Worm (Caenorhabditis elegans) whole organism, L4 larva: Measurements from ENCODE around the gene ZK185.5.

Experiments used
- F10B5.3 ChIP-seq: sonication (generic microtip); optimal IDR thresholded peaks from 2 replicates; lab custom pipeline; 2016; ENCODE audit warnings: mild to moderate bottlenecking, missing genetic modification characterization, missing compliant biosample characterization
- F49E8.2 ChIP-seq: sonication (generic microtip); optimal IDR thresholded peaks from 2 replicates; lab custom pipeline; 2016; ENCODE audit warnings: missing compliant biosample characterization, mild to moderate bottlenecking, missing genetic modification characterization, borderline replicate concordance
- T26A8.4 ChIP-seq: fragments of 200-800 bp; sonication (Bioruptor generic); IDR thresholded peaks from 2 replicates; pipeline ENCODE4 v1.3.6; 2022; ENCODE audit warnings: missing genetic modification characterization, missing compliant biosample characterization
- ZK546.5 ChIP-seq, 2 experiments: sonication (generic microtip); optimal IDR thresholded peaks; 2 replicates each; lab custom pipeline; 2017; ENCODE audit warnings: missing biosample characterization in 2 of 2, missing genetic modification characterization in 2 of 2
- aha-1 ChIP-seq: fragments of 150-350 bp; peaks from one replicate; lab custom pipeline; 2014; ENCODE audit warnings: missing biosample characterization, missing genetic modification characterization
- arid-1 ChIP-seq: fragments of 200-800 bp; sonication (Bioruptor generic); conservative IDR thresholded peaks from 2 replicates; pipeline ENCODE4 v1.3.6; 2022; ENCODE audit warnings: missing genetic modification reagents, missing genetic modification characterization, missing compliant biosample characterization
- ceh-20 ChIP-seq: fragments of 200-800 bp; sonication (Bioruptor generic); IDR thresholded peaks from 2 replicates; pipeline ENCODE4 v1.3.6; 2022; ENCODE audit warnings: missing genetic modification reagents, missing genetic modification characterization, missing compliant biosample characterization
- ces-1 ChIP-seq: fragments of 150-350 bp; sonication (generic microtip); optimal IDR thresholded peaks from 4 replicates; lab custom pipeline; 2014; ENCODE audit warnings: missing biosample characterization, missing genetic modification reagents, missing genetic modification characterization
- cey-2 ChIP-seq: sonication (generic microtip); optimal IDR thresholded peaks from 3 replicates; lab custom pipeline; 2017; ENCODE audit warnings: missing genetic modification characterization, mild to moderate bottlenecking, missing compliant biosample characterization, antibody characterized with exemption, borderline replicate concordance; ENCODE audit not compliant: insufficient read depth
- ctbp-1 ChIP-seq: fragments of 200-800 bp; sonication (Bioruptor generic); IDR thresholded peaks from 2 replicates; pipeline ENCODE4 v1.3.6; 2022; ENCODE audit warnings: missing genetic modification reagents, missing genetic modification characterization, missing compliant biosample characterization
- daf-16 ChIP-seq, 3 experiments: sonication (generic microtip); optimal IDR thresholded peaks; 2 replicates each; lab custom pipeline; 2016 to 2017; ENCODE audit warnings: missing genetic modification characterization in 3 of 3, missing genetic modification reagents in 3 of 3, mild to moderate bottlenecking in 2 of 3, missing compliant biosample characterization in 2 of 3, missing biosample characterization in 1 of 3, moderate library complexity in 1 of 3
- daf-19 ChIP-seq: fragments of 200-800 bp; sonication (Bioruptor generic); conservative IDR thresholded peaks from 2 replicates; pipeline ENCODE4 v1.3.6; 2022; ENCODE audit warnings: missing genetic modification characterization, missing compliant biosample characterization
- daf-8 ChIP-seq: fragments of 200-800 bp; sonication (Bioruptor generic); IDR thresholded peaks from 2 replicates; pipeline ENCODE4 v1.3.6; 2022; ENCODE audit warnings: missing genetic modification characterization, missing compliant biosample characterization
- dmd-9 ChIP-seq: fragments of 200-800 bp; sonication (Bioruptor generic); IDR thresholded peaks from 2 replicates; pipeline ENCODE4 v1.3.6; 2022; ENCODE audit warnings: missing genetic modification reagents, missing genetic modification characterization, missing compliant biosample characterization
- dpl-1 ChIP-seq: fragments of 150-350 bp; optimal IDR thresholded peaks from 2 replicates; lab custom pipeline; 2014; ENCODE audit warnings: missing biosample characterization, missing genetic modification reagents, missing genetic modification characterization
- duxl-1 ChIP-seq: sonication (generic microtip); optimal IDR thresholded peaks from 2 replicates; lab custom pipeline; 2016; ENCODE audit warnings: mild to moderate bottlenecking, missing genetic modification characterization, moderate library complexity, missing compliant biosample characterization; ENCODE audit not compliant: poor library complexity
- egl-43 ChIP-seq: fragments of 200-800 bp; sonication (Bioruptor generic); IDR thresholded peaks from 2 replicates; pipeline ENCODE4 v1.3.6; 2022; ENCODE audit warnings: missing genetic modification reagents, missing genetic modification characterization, missing compliant biosample characterization
- fkh-10 ChIP-seq: fragments of 150-350 bp; optimal IDR thresholded peaks from 2 replicates; lab custom pipeline; 2014; ENCODE audit warnings: missing biosample characterization, missing genetic modification reagents, missing genetic modification characterization
- hif-1 ChIP-seq, 2 experiments: sonication (generic microtip); optimal IDR thresholded peaks; 2 replicates each; lab custom pipeline; 2016 to 2017; ENCODE audit warnings: missing compliant biosample characterization in 2 of 2, missing genetic modification characterization in 2 of 2, missing genetic modification reagents in 2 of 2, missing genotype in 2 of 2, mild to moderate bottlenecking in 1 of 2
- hlh-30 ChIP-seq: sonication (generic microtip); optimal IDR thresholded peaks from 2 replicates; lab custom pipeline; 2017; ENCODE audit warnings: antibody characterized with exemption, mild to moderate bottlenecking, missing genetic modification characterization, missing compliant biosample characterization; ENCODE audit not compliant: insufficient read depth
- hmg-1.1 ChIP-seq: fragments of 200-800 bp; sonication (Bioruptor generic); IDR thresholded peaks from 2 replicates; pipeline ENCODE4 v1.3.6; 2022; ENCODE audit warnings: missing genetic modification reagents, missing genetic modification characterization, missing compliant biosample characterization
- lin-1 ChIP-seq: fragments of 200-800 bp; sonication (Bioruptor generic); IDR thresholded peaks from 2 replicates; pipeline ENCODE4 v1.3.6; 2022; ENCODE audit warnings: missing genetic modification reagents, missing genetic modification characterization, missing compliant biosample characterization
- lin-13 ChIP-seq: fragments of 150-350 bp; optimal IDR thresholded peaks from 2 replicates; lab custom pipeline; 2014; ENCODE audit warnings: missing biosample characterization, missing genetic modification reagents, missing genetic modification characterization
- lin-15B ChIP-seq: fragments of 150-350 bp; sonication (generic microtip); optimal IDR thresholded peaks from 3 replicates; lab custom pipeline; 2014; ENCODE audit warnings: missing biosample characterization, missing genetic modification characterization
- lsy-2 ChIP-seq, 2 experiments: fragments of 150-350 bp in 1 of 2; sonication (generic microtip) in 1 of 2; optimal IDR thresholded peaks; 2 replicates each; lab custom pipeline; 2014 to 2017; ENCODE audit warnings: missing biosample characterization in 2 of 2, missing genetic modification characterization in 2 of 2
- madf-5 ChIP-seq, 2 experiments: fragments of 200-800 bp; sonication (Bioruptor generic); IDR thresholded peaks; 2 replicates each; pipeline ENCODE4 v1.3.6; 2022; ENCODE audit warnings: missing compliant biosample characterization in 2 of 2, missing genetic modification characterization in 2 of 2
- mdt-29 ChIP-seq: fragments of 200-800 bp; sonication (Bioruptor generic); IDR thresholded peaks from 2 replicates; pipeline ENCODE4 v1.3.6; 2022; ENCODE audit warnings: missing genetic modification reagents, missing genetic modification characterization, missing compliant biosample characterization
- mxl-3 ChIP-seq: fragments of 200-800 bp; sonication (Bioruptor generic); optimal IDR thresholded peaks from 2 replicates; lab custom pipeline; 2018; ENCODE audit warnings: mild to moderate bottlenecking, missing genetic modification characterization, missing compliant biosample characterization
- nhr-28 ChIP-seq: fragments of 150-350 bp; optimal IDR thresholded peaks from 2 replicates; lab custom pipeline; 2014; ENCODE audit warnings: missing biosample characterization, missing genetic modification characterization
- nhr-42 ChIP-seq: fragments of 200-800 bp; sonication (Bioruptor generic); IDR thresholded peaks from 2 replicates; pipeline ENCODE4 v1.3.6; 2022; ENCODE audit warnings: missing genetic modification characterization, missing compliant biosample characterization
- nhr-48 ChIP-seq: sonication (generic microtip); optimal IDR thresholded peaks from 2 replicates; lab custom pipeline; 2016; ENCODE audit warnings: mild to moderate bottlenecking, missing genetic modification characterization, missing compliant biosample characterization
- nhr-6 ChIP-seq: fragments of 150-350 bp; optimal IDR thresholded peaks from 2 replicates; lab custom pipeline; 2014; ENCODE audit warnings: missing biosample characterization, missing genetic modification characterization
- nhr-77 ChIP-seq: fragments of 150-350 bp; optimal IDR thresholded peaks from 2 replicates; lab custom pipeline; 2014; ENCODE audit warnings: missing biosample characterization, missing genetic modification characterization
- pha-4 ChIP-seq, 2 experiments: fragments of 150-350 bp in 1 of 2; fragments of 200-800 bp in 1 of 2; sonication (Bioruptor generic) in 1 of 2; IDR thresholded peaks in 1 of 2; optimal IDR thresholded peaks in 1 of 2; 2 replicates each; pipeline versions ENCODE4 v1.3.6 to Lab custom; 2014 to 2022; ENCODE audit warnings: missing genetic modification characterization in 2 of 2, missing genetic modification reagents in 2 of 2, missing biosample characterization in 1 of 2, missing compliant biosample characterization in 1 of 2
- set-16 ChIP-seq: fragments of 200-800 bp; sonication (Bioruptor generic); IDR thresholded peaks from 2 replicates; pipeline ENCODE4 v1.3.6; 2022; ENCODE audit warnings: missing genetic modification reagents, missing genetic modification characterization, missing compliant biosample characterization
- skn-1 ChIP-seq: fragments of 150-350 bp; optimal IDR thresholded peaks from 2 replicates; lab custom pipeline; 2014; ENCODE audit warnings: missing biosample characterization, missing genetic modification characterization
- snpc-1.2 ChIP-seq: fragments of 200-800 bp; sonication (Bioruptor generic); IDR thresholded peaks from 2 replicates; pipeline ENCODE4 v1.3.6; 2022; ENCODE audit warnings: missing genetic modification reagents, missing genetic modification characterization, missing compliant biosample characterization
- tag-97 ChIP-seq: fragments of 200-800 bp; sonication (Bioruptor generic); IDR thresholded peaks from 2 replicates; pipeline ENCODE4 v1.3.6; 2022; ENCODE audit warnings: missing genetic modification characterization, missing compliant biosample characterization
- unc-62 ChIP-seq, 3 experiments: fragments of 150-350 bp in 1 of 3; sonication (generic microtip); optimal IDR thresholded peaks in 2 of 3; peaks in 1 of 3; 1 replicate in 1 of 3; 2 replicates in 2 of 3; lab custom pipeline; 2014 to 2017; ENCODE audit warnings: missing biosample characterization in 3 of 3, missing genetic modification characterization in 3 of 3, missing genetic modification reagents in 3 of 3, missing genotype in 1 of 3
- zag-1 ChIP-seq: fragments of 150-350 bp; optimal IDR thresholded peaks from 2 replicates; lab custom pipeline; 2014; ENCODE audit warnings: missing biosample characterization, missing genetic modification characterization
- zfp-2 ChIP-seq: sonication (generic microtip); optimal IDR thresholded peaks from 2 replicates; lab custom pipeline; 2016; ENCODE audit warnings: mild to moderate bottlenecking, missing genetic modification characterization, missing compliant biosample characterization
- zip-2 ChIP-seq: fragments of 150-350 bp; optimal IDR thresholded peaks from 2 replicates; lab custom pipeline; 2014; ENCODE audit warnings: missing biosample characterization, missing genetic modification characterization
- ztf-7 ChIP-seq: fragments of 150-350 bp; optimal IDR thresholded peaks from 2 replicates; lab custom pipeline; 2014; ENCODE audit warnings: missing biosample characterization, missing genetic modification characterization

Gene ZK185.5

DNA sequence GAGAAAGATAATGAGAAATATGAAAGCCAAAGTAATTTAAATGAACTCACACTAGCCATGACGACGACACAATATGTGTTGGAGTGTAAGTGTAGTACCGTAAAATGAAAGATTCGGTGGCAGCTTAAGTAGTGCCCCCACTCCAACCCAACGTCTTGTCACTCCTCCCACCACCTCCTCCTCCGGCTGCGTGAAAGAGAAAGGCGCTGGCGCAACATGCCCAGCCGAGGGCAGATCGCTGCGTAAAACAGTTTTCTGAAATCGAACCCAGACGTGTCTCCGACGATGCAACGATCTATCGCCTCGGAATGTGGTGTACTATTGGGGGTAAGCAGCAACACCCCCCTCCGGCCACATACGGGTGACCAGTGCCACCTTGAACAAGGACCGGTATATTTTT lies 28.7 kb downstream of the ZK185.5 start, which contains the start of gene ZK180.5:
Gene ZK180.5 (minus strand): TSS at position 101 of the 400 bp plus-strand sequence.
- TF ChIP-seq cey-2 (tag; lab: Kevin White, UChicago) = no peak
- no peak for TF ChIP-seq daf-16 (GFP tag; optimal IDR thresholded peaks at IDR 0.05; lab: Kevin White, UChicago)
- no peak for TF ChIP-seq daf-16 (tag; optimal IDR thresholded peaks at IDR 0.05; lab: Kevin White, UChicago)
- no peak for TF ChIP-seq lsy-2 (tag; optimal IDR thresholded peaks at IDR 0.05; lab: Kevin White, UChicago)
- no peak for TF ChIP-seq lin-15B (tag; lab: Kevin White, UChicago)
- no peak for TF ChIP-seq lin-1 (GFP tag; lab: Robert Waterston, UW)
- no peak for TF ChIP-seq dmd-9 (GFP tag; lab: Robert Waterston, UW)
- no peak for TF ChIP-seq nhr-77 (tag; lab: Kevin White, UChicago)
- no peak for TF ChIP-seq unc-62 (GFP tag; optimal IDR thresholded peaks at IDR 0.05 in 1 of 2; lab: Kevin White, UChicago)
- no peak for TF ChIP-seq unc-62 (tag; optimal IDR thresholded peaks at IDR 0.05; lab: Kevin White, UChicago)
- no peak for TF ChIP-seq nhr-6 (tag; lab: Kevin White, UChicago)
- no peak for TF ChIP-seq snpc-1.2 (GFP tag; lab: Robert Waterston, UW)
- no peak for TF ChIP-seq tag-97 (GFP tag; lab: Robert Waterston, UW)
- no peak for TF ChIP-seq aha-1 (tag; lab: Kevin White, UChicago)

DNA sequence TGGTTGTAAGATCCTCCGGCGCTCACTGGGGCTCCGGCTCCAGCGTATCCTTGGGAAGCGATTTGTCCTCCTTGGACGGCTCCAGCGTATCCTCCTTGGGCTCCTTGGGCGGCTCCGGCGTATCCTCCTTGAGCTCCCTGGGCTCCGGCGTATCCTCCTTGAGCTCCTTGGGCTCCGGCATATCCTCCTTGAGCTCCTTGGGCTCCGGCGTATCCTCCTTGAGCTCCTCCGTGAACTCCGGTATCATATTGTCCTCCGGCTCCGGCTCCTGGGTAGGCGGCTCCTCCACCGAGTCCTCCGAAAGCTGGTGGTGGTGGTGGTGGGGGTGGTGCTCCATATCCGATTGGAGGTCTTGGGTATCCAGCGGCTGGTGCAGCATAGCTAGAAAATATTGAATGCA lies 29.2 kb downstream of the ZK185.5 start:
- TF ChIP-seq set-16 (peak; percentile 87), unc-62 (GFP tag; optimal IDR thresholded peaks at IDR 0.05 in 1 of 2; lab: Kevin White, UChicago) (peak in 1 of 2 experiments; percentile 42), unc-62 (tag; optimal IDR thresholded peaks at IDR 0.05; lab: Kevin White, UChicago) (no peak), zip-2 (tag; lab: Kevin White, UChicago) (no peak)

DNA sequence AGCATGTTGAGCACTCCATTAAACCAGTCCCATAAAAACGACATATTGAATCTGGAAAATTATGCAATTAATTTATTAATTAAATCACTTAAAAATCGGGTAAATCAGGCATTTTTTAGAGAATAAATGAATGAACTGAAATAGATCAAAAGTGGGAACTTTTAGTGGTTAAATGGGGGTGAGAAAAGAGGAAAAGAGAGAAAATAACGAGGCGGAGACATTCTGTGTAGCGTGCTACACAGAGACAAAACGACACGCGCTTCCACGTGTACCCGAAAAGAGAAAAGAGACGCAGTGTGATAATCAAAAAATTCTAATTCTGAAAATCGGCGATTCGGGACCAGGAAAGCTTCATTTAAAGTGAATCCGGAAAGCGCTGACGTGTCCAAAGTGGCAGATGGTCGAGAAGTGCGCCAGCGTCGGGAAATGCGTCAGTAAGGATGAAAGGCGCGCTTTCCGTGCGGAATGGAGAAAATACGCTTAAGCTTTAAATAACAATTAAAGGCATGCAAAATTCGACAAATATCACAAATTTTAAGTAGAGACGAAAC lies 32.4 kb downstream of the ZK185.5 start, which contains the start of gene sar-1:
Gene sar-1 (minus strand): TSS at position 51 of the 551 bp plus-strand sequence.
- TF ChIP-seq ztf-7 (tag; lab: Kevin White, UChicago) = peak; percentile 66
- TF ChIP-seq fkh-10 (GFP tag; lab: Kevin White, UChicago) = peak; percentile 11
- TF ChIP-seq nhr-77 (tag; lab: Kevin White, UChicago) = peak; percentile 75
- peak; percentile 52; the same call in 1 of the 2 replicates for TF ChIP-seq arid-1 (GFP tag; lab: Robert Waterston, UW)
- TF ChIP-seq hif-1 (tag; optimal IDR thresholded peaks at IDR 0.05; lab: Kevin White, UChicago) = peak in 1 of 2 experiments; percentile 58
- peak; percentile 47; the same call in 1 of the 2 replicates for TF ChIP-seq ceh-20 (GFP tag; lab: Robert Waterston, UW)
- TF ChIP-seq duxl-1 = peak; percentile 71
- TF ChIP-seq hlh-30 (tag; lab: Kevin White, UChicago) = peak; percentile 69
- TF ChIP-seq ZK546.5 (tag; optimal IDR thresholded peaks at IDR 0.05; lab: Kevin White, UChicago) = peak in 1 of 2 experiments; percentile 5
- peak; percentile 83 for TF ChIP-seq lin-13 (GFP tag; lab: Kevin White, UChicago)
- peak; percentile 76 for TF ChIP-seq nhr-48 (tag; lab: Kevin White, UChicago)
- peak; percentile 67 for TF ChIP-seq F10B5.3 (tag; lab: Kevin White, UChicago)
- no peak for TF ChIP-seq skn-1 (tag; lab: Kevin White, UChicago)
- no peak for TF ChIP-seq madf-5 (GFP tag; IDR thresholded peaks at IDR 0.05; lab: Robert Waterston, UW)
- peak; percentile 90 for TF ChIP-seq mxl-3 (GFP tag; lab: Kevin White, UChicago)
- no peak for TF ChIP-seq zag-1 (tag; lab: Kevin White, UChicago)
- TF ChIP-seq zfp-2 (tag; lab: Kevin White, UChicago) = peak; percentile 4
- TF ChIP-seq ces-1 (GFP tag; lab: Kevin White, UChicago) = no peak
- TF ChIP-seq nhr-42 (GFP tag; lab: Robert Waterston, UW) = 0 out of 2 replicates have a peak, but pooled peaks have one; percentile 59
- TF ChIP-seq daf-19 (GFP tag; lab: Robert Waterston, UW) = no peak
- TF ChIP-seq daf-8 (GFP tag; lab: Robert Waterston, UW) = no peak
- peak; percentile 61 to 91 for TF ChIP-seq lsy-2 (tag; optimal IDR thresholded peaks at IDR 0.05; lab: Kevin White, UChicago)
- peak; percentile 86 for TF ChIP-seq nhr-28 (tag; lab: Kevin White, UChicago)
- TF ChIP-seq nhr-6 (tag; lab: Kevin White, UChicago) = peak; percentile 38
- peak; percentile 45; the same call in 1 of the 2 replicates for TF ChIP-seq ctbp-1 (GFP tag; lab: Robert Waterston, UW)
- peak; percentile 36 for TF ChIP-seq F49E8.2 (tag; lab: Kevin White, UChicago)
- peak; percentile 78 for TF ChIP-seq hmg-1.1 (GFP tag; lab: Robert Waterston, UW)
- peak; percentile 14 for TF ChIP-seq zip-2 (tag; lab: Kevin White, UChicago)
- peak; percentile 77 for TF ChIP-seq dpl-1 (GFP tag; lab: Kevin White, UChicago)
- TF ChIP-seq mdt-29 = peak; percentile 50; the same call in 1 of the 2 replicates
- peak; percentile 85 for TF ChIP-seq T26A8.4 (GFP tag; lab: Robert Waterston, UW)
- 0 out of 2 replicates have a peak, but pooled peaks have one; percentile 43 for TF ChIP-seq pha-4 (GFP tag; IDR thresholded peaks at IDR 0.05; lab: Robert Waterston, UW)
- no peak for TF ChIP-seq pha-4 (tag; optimal IDR thresholded peaks at IDR 0.05; lab: Kevin White, UChicago)
- TF ChIP-seq egl-43 (GFP tag; lab: Robert Waterston, UW) = peak; percentile 78
